Fruit fly (Drosophila melanogaster) whole organism, embryonic: ENCODE measurements around the gene hyd.

Experiments used
- ATbp ChIP-seq: fragments of 200-800 bp; sonication (Bioruptor generic); optimal IDR thresholded peaks from 2 replicates; lab custom pipeline; 2017; ENCODE audit warnings: missing biosample characterization, mild to moderate bottlenecking, missing genetic modification characterization, missing genetic modification reagents
- Ada2b ChIP-seq: fragments of 200-800 bp; sonication (Bioruptor generic); IDR thresholded peaks from 2 replicates; pipeline ENCODE4 v1.3.6; 2022; ENCODE audit warnings: missing biosample characterization, missing genetic modification characterization
- Bdp1 ChIP-seq: fragments of 200-800 bp; sonication (Bioruptor generic); optimal IDR thresholded peaks from 3 replicates; lab custom pipeline; 2016; ENCODE audit warnings: missing biosample characterization, missing genetic modification characterization
- Blimp-1 ChIP-seq: fragments of 200-800 bp; sonication (Bioruptor generic); optimal IDR thresholded peaks from 3 replicates; lab custom pipeline; 2018; ENCODE audit warnings: missing biosample characterization, missing genetic modification characterization, mild to moderate bottlenecking, moderate library complexity, missing genetic modification reagents
- CG10147 ChIP-seq: fragments of 200-800 bp; sonication (Bioruptor generic); optimal IDR thresholded peaks from 2 replicates; lab custom pipeline; 2019; ENCODE audit warnings: missing biosample characterization, mild to moderate bottlenecking, missing genetic modification characterization, moderate library complexity
- CG10209 ChIP-seq: fragments of 200-800 bp; sonication (Bioruptor generic); optimal IDR thresholded peaks from 3 replicates; lab custom pipeline; 2017; ENCODE audit warnings: missing biosample characterization, mild to moderate bottlenecking, missing genetic modification characterization, missing genetic modification reagents
- CG10462 ChIP-seq: fragments of 200-800 bp; sonication (Bioruptor generic); optimal IDR thresholded peaks from 2 replicates; lab custom pipeline; 2016; ENCODE audit warnings: missing biosample characterization, missing genetic modification characterization
- CG11247 ChIP-seq: fragments of 200-800 bp; sonication (Bioruptor generic); IDR thresholded peaks from 2 replicates; pipeline ENCODE4 v1.3.6; 2022; ENCODE audit warnings: missing biosample characterization, missing genetic modification characterization
- CG12155 ChIP-seq: fragments of 200-800 bp; sonication (Bioruptor generic); optimal IDR thresholded peaks from 3 replicates; lab custom pipeline; 2016; ENCODE audit warnings: missing biosample characterization, missing genetic modification characterization
- CG14860 ChIP-seq: fragments of 200-800 bp; sonication (Bioruptor generic); IDR thresholded peaks from 3 replicates; pipeline ENCODE4 v1.3.6; 2022; ENCODE audit warnings: missing biosample characterization, missing genetic modification characterization; ENCODE audit not compliant: partially characterized antibody
- CG15696 ChIP-seq: fragments of 200-800 bp; sonication (Bioruptor generic); optimal IDR thresholded peaks from 2 replicates; lab custom pipeline; 2019; ENCODE audit warnings: missing biosample characterization, mild to moderate bottlenecking, missing genetic modification characterization, moderate library complexity
- CG16813 ChIP-seq: fragments of 200-800 bp; sonication (Bioruptor generic); IDR thresholded peaks from 3 replicates; pipeline ENCODE4 v1.3.6; 2022; ENCODE audit warnings: missing biosample characterization, missing genetic modification characterization; ENCODE audit not compliant: partially characterized antibody
- CG17359 ChIP-seq: fragments of 200-800 bp; sonication (Bioruptor generic); optimal IDR thresholded peaks from 3 replicates; lab custom pipeline; 2018; ENCODE audit warnings: missing biosample characterization, mild to moderate bottlenecking, missing genetic modification characterization, moderate library complexity
- CG17612 ChIP-seq: fragments of 200-800 bp; sonication (Bioruptor generic); IDR thresholded peaks from 2 replicates; pipeline ENCODE4 v1.3.6; 2022; ENCODE audit warnings: missing biosample characterization, missing genetic modification characterization
- CG17802 ChIP-seq: fragments of 200-800 bp; sonication (Bioruptor generic); optimal IDR thresholded peaks from 2 replicates; lab custom pipeline; 2018; ENCODE audit warnings: missing biosample characterization, mild to moderate bottlenecking, missing genetic modification characterization, moderate library complexity
- CG17829 ChIP-seq: fragments of 200-800 bp; optimal IDR thresholded peaks from 2 replicates; lab custom pipeline; 2019; ENCODE audit warnings: missing biosample characterization, mild to moderate bottlenecking, missing genetic modification characterization, moderate library complexity
- CG1832 ChIP-seq: fragments of 200-800 bp; sonication (Bioruptor generic); optimal IDR thresholded peaks from 2 replicates; lab custom pipeline; 2017; ENCODE audit warnings: missing biosample characterization, mild to moderate bottlenecking, missing genetic modification characterization, inconsistent platforms
- CG18599 ChIP-seq: fragments of 200-800 bp; sonication (Bioruptor generic); optimal IDR thresholded peaks from 3 replicates; lab custom pipeline; 2017; ENCODE audit warnings: missing biosample characterization, missing genetic modification characterization, mild to moderate bottlenecking, moderate library complexity, missing genetic modification reagents
- CG2202 ChIP-seq: fragments of 200-800 bp; sonication (Bioruptor generic); optimal IDR thresholded peaks from 2 replicates; lab custom pipeline; 2018; ENCODE audit warnings: missing biosample characterization, mild to moderate bottlenecking, missing genetic modification characterization
- CG3407 ChIP-seq: fragments of 200-800 bp; sonication (Bioruptor generic); optimal IDR thresholded peaks from 2 replicates; lab custom pipeline; 2018; ENCODE audit warnings: missing biosample characterization, mild to moderate bottlenecking, missing genetic modification characterization
- CG5953 ChIP-seq: fragments of 200-800 bp; sonication (Bioruptor generic); IDR thresholded peaks from 2 replicates; pipeline ENCODE4 v1.3.6; 2022; ENCODE audit warnings: missing biosample characterization, missing genetic modification characterization
- CG7357 ChIP-seq: fragments of 200-800 bp; sonication (Bioruptor generic); IDR thresholded peaks from 3 replicates; pipeline ENCODE4 v1.3.6; 2022; ENCODE audit warnings: missing biosample characterization, missing genetic modification characterization
- CG7786 ChIP-seq: fragments of 200-800 bp; sonication (Bioruptor generic); optimal IDR thresholded peaks from 2 replicates; lab custom pipeline; 2016; ENCODE audit warnings: missing biosample characterization, missing genetic modification characterization
- CG9876 ChIP-seq: fragments of 200-800 bp; sonication (Bioruptor generic); optimal IDR thresholded peaks from 2 replicates; lab custom pipeline; 2016; ENCODE audit warnings: missing biosample characterization, missing genetic modification characterization
- D ChIP-seq, 2 experiments: fragments of 200-800 bp in 1 of 2; fragments of >200 bp in 1 of 2; sonication (Bioruptor generic) in 1 of 2; optimal IDR thresholded peaks; 2 replicates in 1 of 2; 3 replicates in 1 of 2; lab custom pipeline; 2017; ENCODE audit warnings: mild to moderate bottlenecking in 1 of 2, missing biosample characterization in 1 of 2, missing genetic modification characterization in 1 of 2, missing genetic modification reagents in 1 of 2
- Dad ChIP-seq: fragments of 200-800 bp; sonication (Bioruptor generic); optimal IDR thresholded peaks from 3 replicates; lab custom pipeline; 2016; ENCODE audit warnings: missing biosample characterization, missing genetic modification characterization
- Lhr ChIP-seq: fragments of 200-800 bp; sonication (Bioruptor generic); optimal IDR thresholded peaks from 3 replicates; lab custom pipeline; 2017; ENCODE audit warnings: mild to moderate bottlenecking, missing biosample characterization, missing genetic modification reagents, missing genetic modification characterization
- NC2β ChIP-seq: fragments of 200-800 bp; sonication (Bioruptor generic); optimal IDR thresholded peaks from 2 replicates; lab custom pipeline; 2016; ENCODE audit warnings: missing biosample characterization, missing genetic modification characterization
- Nf-YA ChIP-seq: fragments of 200-800 bp; sonication (Bioruptor generic); IDR thresholded peaks from 2 replicates; pipeline ENCODE4 v1.3.6; 2022; ENCODE audit warnings: missing biosample characterization, missing genetic modification characterization
- NfI ChIP-seq: fragments of 200-800 bp; sonication (Bioruptor generic); optimal IDR thresholded peaks from 3 replicates; lab custom pipeline; 2018; ENCODE audit warnings: missing biosample characterization, mild to moderate bottlenecking, missing genetic modification characterization, moderate library complexity
- Sin3A ChIP-seq: fragments of >200 bp; optimal IDR thresholded peaks from 2 replicates; lab custom pipeline; 2018
- Sry-β ChIP-seq: fragments of 200-800 bp; sonication (Bioruptor generic); optimal IDR thresholded peaks from 2 replicates; lab custom pipeline; 2018; ENCODE audit warnings: missing biosample characterization, mild to moderate bottlenecking, missing genetic modification characterization, moderate library complexity
- Tbp ChIP-seq: fragments of >200 bp; optimal IDR thresholded peaks from 2 replicates; lab custom pipeline; 2018; ENCODE audit warnings: missing biosample characterization, missing genetic modification characterization
- Trl ChIP-seq, 3 experiments: fragments of >200 bp in 2 of 3; fragments of 200-800 bp in 1 of 3; sonication (Bioruptor generic) in 1 of 3; optimal IDR thresholded peaks; 2 replicates in 1 of 3; 3 replicates in 2 of 3; lab custom pipeline; 2016 to 2017; ENCODE audit warnings: missing biosample characterization in 1 of 3, missing genetic modification characterization in 1 of 3
- Usf ChIP-seq: fragments of 200-800 bp; sonication (Bioruptor generic); optimal IDR thresholded peaks from 2 replicates; lab custom pipeline; 2017; ENCODE audit warnings: missing genotype, missing biosample characterization, missing genetic modification characterization
- ac ChIP-seq: fragments of 200-800 bp; sonication (Bioruptor generic); optimal IDR thresholded peaks from 3 replicates; lab custom pipeline; 2017; ENCODE audit warnings: missing biosample characterization, mild to moderate bottlenecking, missing genetic modification characterization
- cg ChIP-seq: fragments of 200-800 bp; sonication (Bioruptor generic); optimal IDR thresholded peaks from 3 replicates; lab custom pipeline; 2019; ENCODE audit warnings: missing biosample characterization, mild to moderate bottlenecking, missing genetic modification characterization, moderate library complexity
- cwo ChIP-seq: fragments of 200-800 bp; sonication (Bioruptor generic); optimal IDR thresholded peaks from 3 replicates; lab custom pipeline; 2017; ENCODE audit warnings: missing biosample characterization, missing genetic modification characterization, mild to moderate bottlenecking, moderate library complexity, missing genetic modification reagents
- danr ChIP-seq: fragments of 200-800 bp; sonication (Bioruptor generic); IDR thresholded peaks from 2 replicates; pipeline ENCODE4 v1.3.6; 2022; ENCODE audit warnings: missing biosample characterization, missing genetic modification characterization
- disco-r ChIP-seq: fragments of 200-800 bp; sonication (Bioruptor generic); optimal IDR thresholded peaks from 2 replicates; lab custom pipeline; 2016; ENCODE audit warnings: missing biosample characterization, missing genetic modification characterization
- ftz-f1 ChIP-seq: fragments of 200-800 bp; sonication (Bioruptor generic); optimal IDR thresholded peaks from 2 replicates; lab custom pipeline; 2016; ENCODE audit warnings: missing biosample characterization, missing genetic modification characterization
- grn ChIP-seq: fragments of 200-800 bp; sonication (Bioruptor generic); optimal IDR thresholded peaks from 3 replicates; lab custom pipeline; 2017; ENCODE audit warnings: missing biosample characterization, missing genetic modification characterization
- lilli ChIP-seq: fragments of 200-800 bp; sonication (Bioruptor generic); optimal IDR thresholded peaks from 3 replicates; lab custom pipeline; 2016; ENCODE audit warnings: missing biosample characterization, missing genetic modification characterization
- maf-S ChIP-seq: fragments of 200-800 bp; sonication (Bioruptor generic); optimal IDR thresholded peaks from 2 replicates; lab custom pipeline; 2016; ENCODE audit warnings: missing biosample characterization, missing genetic modification characterization
- phol ChIP-seq: fragments of 200-800 bp; sonication (Bioruptor generic); optimal IDR thresholded peaks from 3 replicates; lab custom pipeline; 2018; ENCODE audit warnings: missing biosample characterization, mild to moderate bottlenecking, missing genetic modification characterization, moderate library complexity
- pita ChIP-seq: fragments of 200-800 bp; sonication (Bioruptor generic); optimal IDR thresholded peaks from 2 replicates; lab custom pipeline; 2017; ENCODE audit warnings: missing biosample characterization, mild to moderate bottlenecking, missing genetic modification characterization
- stc ChIP-seq: fragments of 200-800 bp; sonication (Bioruptor generic); IDR thresholded peaks from 2 replicates; pipeline ENCODE4 v1.3.6; 2022; ENCODE audit warnings: missing biosample characterization, missing genetic modification characterization
- toy ChIP-seq: fragments of 200-800 bp; sonication (Bioruptor generic); IDR thresholded peaks from 2 replicates; pipeline ENCODE4 v1.3.6; 2022; ENCODE audit warnings: missing biosample characterization, missing genetic modification characterization
- tx ChIP-seq: fragments of 200-800 bp; sonication (Bioruptor generic); optimal IDR thresholded peaks from 2 replicates; lab custom pipeline; 2016; ENCODE audit warnings: missing biosample characterization, missing genetic modification characterization
- wek ChIP-seq: fragments of 200-800 bp; sonication (Bioruptor generic); optimal IDR thresholded peaks from 3 replicates; lab custom pipeline; 2018; ENCODE audit warnings: missing biosample characterization, mild to moderate bottlenecking, missing genetic modification characterization, moderate library complexity
- z ChIP-seq: fragments of 200-800 bp; sonication (Bioruptor generic); IDR thresholded peaks from 3 replicates; pipeline ENCODE4 v1.3.6; 2022; ENCODE audit warnings: missing biosample characterization, missing genetic modification characterization

The hyd gene

DNA sequence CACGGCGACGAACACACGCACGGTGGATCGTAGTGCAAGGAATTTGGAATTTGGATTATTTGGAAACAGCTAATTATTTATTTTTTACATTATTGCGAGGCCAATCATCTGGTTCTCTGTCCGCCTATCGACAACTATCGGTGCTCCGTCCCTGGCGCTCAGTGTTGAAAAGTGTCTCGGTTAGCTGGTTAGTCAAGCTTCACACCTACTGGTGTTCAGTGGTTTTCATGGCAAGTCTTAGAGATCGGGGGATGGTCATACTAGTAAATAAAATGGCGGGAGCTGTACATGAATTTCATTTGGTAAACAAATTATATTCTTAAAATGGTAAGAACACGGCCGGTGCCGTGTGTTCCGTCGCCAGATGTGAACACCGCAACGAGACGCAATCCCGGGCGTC, 14.5 kb downstream of the hyd start, which contains the start of the genes trbd and dmt (continued):
- no peak for TF ChIP-seq Blimp-1 (GFP tag; lab: Kevin White, UChicago)
- TF ChIP-seq NfI (GFP tag; lab: Kevin White, UChicago), result no peak
- no peak for TF ChIP-seq Ada2b (GFP tag; lab: Robert Waterston, UW)
- no peak for TF ChIP-seq CG3407 (GFP tag; lab: Kevin White, UChicago)
- TF ChIP-seq Sin3A (lab: Kevin White, UChicago), result peak; percentile 89
- no peak for TF ChIP-seq Usf (GFP tag; lab: Kevin White, UChicago)
- no peak for TF ChIP-seq ac
- no peak for TF ChIP-seq toy (GFP tag; lab: Robert Waterston, UW)
- peak; percentile 56 for TF ChIP-seq CG12155
- no peak for TF ChIP-seq CG10147 (GFP tag; lab: Kevin White, UChicago)
- TF ChIP-seq CG17802 (tag; lab: Kevin White, UChicago), result no peak
- peak; percentile 97 for TF ChIP-seq ftz-f1 (GFP tag; lab: Kevin White, UChicago)
- peak; percentile 99 for TF ChIP-seq phol (tag; lab: Kevin White, UChicago)
- TF ChIP-seq Tbp (GFP tag; lab: Kevin White, UChicago), result no peak
- TF ChIP-seq pita (GFP tag; lab: Kevin White, UChicago), result peak; percentile 83
- no peak for TF ChIP-seq CG5953 (GFP tag; lab: Robert Waterston, UW)
- no peak for TF ChIP-seq ATbp
- peak; percentile 1 for TF ChIP-seq disco-r (GFP tag; lab: Kevin White, UChicago)
- TF ChIP-seq z (GFP tag; lab: Robert Waterston, UW), result no peak
- TF ChIP-seq CG1832, result no peak
- TF ChIP-seq cwo (GFP tag; lab: Kevin White, UChicago), result no peak
- TF ChIP-seq wek (GFP tag; lab: Kevin White, UChicago), result no peak
- no peak for TF ChIP-seq CG11247 (GFP tag; lab: Robert Waterston, UW)
- no peak for TF ChIP-seq CG17359 (tag; lab: Kevin White, UChicago)
- TF ChIP-seq Bdp1, result peak; percentile 55
- no peak for TF ChIP-seq Sry-β (GFP tag; lab: Kevin White, UChicago)
- no peak for TF ChIP-seq CG17612 (GFP tag; lab: Robert Waterston, UW)
- TF ChIP-seq stc (GFP tag; lab: Robert Waterston, UW), result no peak
- no peak for TF ChIP-seq grn (GFP tag; lab: Kevin White, UChicago)
- no peak for TF ChIP-seq CG10209 (GFP tag; lab: Kevin White, UChicago)
- TF ChIP-seq Nf-YA, result no peak
- TF ChIP-seq CG7786 (GFP tag; lab: Kevin White, UChicago), result peak; percentile 62
- no peak for TF ChIP-seq CG14860 (GFP tag; lab: Robert Waterston, UW)
- TF ChIP-seq CG2202, result no peak
- TF ChIP-seq danr (GFP tag; lab: Robert Waterston, UW), result no peak
- no peak for TF ChIP-seq CG15696
- no peak for TF ChIP-seq Trl (optimal IDR thresholded peaks at IDR 0.05; lab: Kevin White, UChicago)
- TF ChIP-seq Trl (GFP tag; optimal IDR thresholded peaks at IDR 0.05; lab: Kevin White, UChicago), result peak; percentile 71
- TF ChIP-seq D (optimal IDR thresholded peaks at IDR 0.05; lab: Kevin White, UChicago), result no peak
- TF ChIP-seq D (GFP tag; optimal IDR thresholded peaks at IDR 0.05; lab: Kevin White, UChicago), result no peak
- TF ChIP-seq CG7357 (GFP tag; lab: Robert Waterston, UW), result no peak
- peak; percentile 89 for TF ChIP-seq Lhr (GFP tag; lab: Kevin White, UChicago)
- no peak for TF ChIP-seq lilli (GFP tag; lab: Kevin White, UChicago)
- TF ChIP-seq CG10462 (GFP tag; lab: Kevin White, UChicago), result peak; percentile 11
- peak; percentile 66 for TF ChIP-seq Dad (GFP tag; lab: Kevin White, UChicago)
- TF ChIP-seq CG18599 (GFP tag; lab: Kevin White, UChicago), result no peak
- peak; percentile 79 for TF ChIP-seq NC2β
- TF ChIP-seq cg (GFP tag; lab: Kevin White, UChicago), result no peak
- no peak for TF ChIP-seq CG16813 (GFP tag; lab: Robert Waterston, UW)
- peak; percentile 76 for TF ChIP-seq CG9876 (GFP tag; lab: Kevin White, UChicago)
- no peak for TF ChIP-seq CG17829
- TF ChIP-seq maf-S (GFP tag; lab: Kevin White, UChicago), result peak; percentile 69
- peak; percentile 58 for TF ChIP-seq tx (GFP tag; lab: Kevin White, UChicago)
